Worm (Caenorhabditis elegans) whole organism, early embryonic: ENCODE measurements around the gene slt-1.

Source experiments
- B0310.2 ChIP-seq: sonication (generic microtip); optimal IDR thresholded peaks from 2 replicates; lab custom pipeline; 2016; ENCODE audit warnings: mild to moderate bottlenecking, missing genetic modification characterization, missing compliant biosample characterization
- F13C5.2 ChIP-seq: sonication (generic microtip); optimal IDR thresholded peaks from 2 replicates; lab custom pipeline; 2017; ENCODE audit warnings: mild to moderate bottlenecking, missing genetic modification characterization, inconsistent platforms, missing compliant biosample characterization
- aly-1 ChIP-seq: sonication (generic microtip); optimal IDR thresholded peaks from 2 replicates; lab custom pipeline; 2016; ENCODE audit warnings: missing genetic modification characterization, missing compliant biosample characterization
- ama-1 ChIP-seq: fragments of 150-350 bp; optimal IDR thresholded peaks from 2 replicates; lab custom pipeline; 2014
- ceh-13 ChIP-seq: fragments of 200-800 bp; sonication (Bioruptor generic); optimal IDR thresholded peaks from 2 replicates; lab custom pipeline; 2018; ENCODE audit warnings: mild to moderate bottlenecking, missing genetic modification characterization, missing compliant biosample characterization
- ceh-36 ChIP-seq: sonication (generic microtip); optimal IDR thresholded peaks from 2 replicates; lab custom pipeline; 2016; ENCODE audit warnings: missing genetic modification characterization, inconsistent platforms, missing compliant biosample characterization
- ets-7 ChIP-seq: sonication (generic microtip); optimal IDR thresholded peaks from 2 replicates; lab custom pipeline; 2016; ENCODE audit warnings: missing genotype, missing genetic modification characterization, missing compliant biosample characterization
- flt-1 ChIP-seq: fragments of 200-800 bp; sonication (Bioruptor generic); IDR thresholded peaks from 2 replicates; pipeline ENCODE4 v1.3.6; 2022; ENCODE audit warnings: missing genetic modification characterization, missing compliant biosample characterization
- hmbx-1 ChIP-seq: sonication (generic microtip); optimal IDR thresholded peaks from 2 replicates; lab custom pipeline; 2016; ENCODE audit warnings: mild to moderate bottlenecking, missing genetic modification characterization, missing compliant biosample characterization
- hmg-4 ChIP-seq: fragments of 200-800 bp; sonication (Bioruptor generic); optimal IDR thresholded peaks from 2 replicates; lab custom pipeline; 2018; ENCODE audit warnings: mild to moderate bottlenecking, missing genetic modification characterization, missing compliant biosample characterization
- hnd-1 ChIP-seq: sonication (generic microtip); optimal IDR thresholded peaks from 2 replicates; lab custom pipeline; 2016; ENCODE audit warnings: missing genetic modification characterization, missing compliant biosample characterization
- pes-1 ChIP-seq: fragments of 200-800 bp; sonication (Bioruptor generic); IDR thresholded peaks from 2 replicates; pipeline ENCODE4 v1.3.6; 2022; ENCODE audit warnings: missing genetic modification reagents, missing genetic modification characterization, missing compliant biosample characterization
- scrt-1 ChIP-seq: fragments of 200-800 bp; sonication (Bioruptor generic); IDR thresholded peaks from 2 replicates; pipeline ENCODE4 v1.3.6; 2022; ENCODE audit warnings: missing genetic modification characterization, missing compliant biosample characterization
- sea-1 ChIP-seq: fragments of 200-800 bp; sonication (Bioruptor generic); conservative IDR thresholded peaks from 2 replicates; pipeline ENCODE4 v1.3.6; 2022; ENCODE audit warnings: missing genetic modification characterization, missing compliant biosample characterization
- tbx-11 ChIP-seq: fragments of 200-800 bp; sonication (Bioruptor generic); IDR thresholded peaks from 2 replicates; pipeline ENCODE4 v1.3.6; 2022; ENCODE audit warnings: missing genetic modification characterization, missing compliant biosample characterization
- tbx-37 ChIP-seq: fragments of 200-800 bp; sonication (Bioruptor generic); conservative IDR thresholded peaks from 2 replicates; pipeline ENCODE4 v1.3.6; 2022; ENCODE audit warnings: missing genetic modification reagents, missing genetic modification characterization, missing compliant biosample characterization
- tra-4 ChIP-seq: sonication (generic microtip); optimal IDR thresholded peaks from 2 replicates; lab custom pipeline; 2017; ENCODE audit warnings: missing genetic modification characterization, missing compliant biosample characterization

The slt-1 gene

DNA sequence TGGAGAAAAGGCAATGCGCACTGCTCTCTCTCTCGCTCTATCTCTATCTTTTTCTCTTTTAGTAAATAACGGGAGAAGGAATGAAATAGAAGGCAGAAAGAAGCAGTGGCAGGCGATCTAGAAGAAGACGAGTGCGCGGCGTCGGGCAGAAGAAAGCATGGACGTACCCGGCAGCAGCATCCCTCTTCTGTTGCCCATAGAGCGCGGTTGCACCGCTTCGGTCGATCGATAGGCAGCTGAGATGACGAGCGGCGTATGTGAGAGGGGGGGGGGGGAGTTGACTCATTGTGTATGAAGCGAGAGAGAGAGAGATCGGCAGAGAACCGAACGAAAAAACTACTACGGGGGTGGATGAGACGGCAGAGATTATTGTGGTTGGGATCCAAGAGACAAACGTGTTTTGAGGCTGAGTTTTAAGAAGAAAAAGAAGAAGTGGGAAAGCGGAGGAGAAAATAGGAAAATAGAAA, 34.1 kb downstream of the slt-1 start:
- TF ChIP-seq hmg-4 (GFP tag; lab: Kevin White, UChicago) (peak; percentile 83), flt-1 (GFP tag; lab: Robert Waterston, UW) (no peak), pes-1 (GFP tag; lab: Robert Waterston, UW) (peak; percentile 56; the same call in 1 of the 2 replicates), sea-1 (peak; percentile 8; the same call in 1 of the 2 replicates), F13C5.2 (tag; lab: Kevin White, UChicago) (peak; percentile 84), scrt-1 (GFP tag; lab: Robert Waterston, UW) (0 out of 2 replicates have a peak, but pooled peaks have one; percentile 35), B0310.2 (tag; lab: Kevin White, UChicago) (peak; percentile 29), ceh-36 (tag; lab: Kevin White, UChicago) (no peak), aly-1 (tag; lab: Kevin White, UChicago) (peak; percentile 4)

DNA sequence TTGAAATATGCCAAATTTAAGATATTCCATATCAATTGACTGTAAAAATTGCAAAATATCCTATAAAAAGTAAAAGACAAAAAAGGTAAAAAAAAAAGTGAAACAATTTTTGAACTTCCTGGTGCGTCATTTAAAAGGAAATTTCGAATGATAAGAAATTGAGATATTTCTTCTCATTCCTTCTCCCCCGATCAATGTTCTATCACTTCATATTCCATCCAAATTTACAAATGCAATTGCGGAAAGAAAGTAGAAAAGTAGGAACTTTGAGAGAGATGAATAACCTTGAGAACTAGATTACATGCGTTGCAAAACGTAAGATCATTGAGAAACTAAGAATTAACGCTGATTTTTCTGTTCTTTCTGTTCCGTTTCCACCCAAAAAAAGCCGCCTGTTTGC, 35.5 kb downstream of the slt-1 start:
- no peak for TF ChIP-seq hmg-4 (GFP tag; lab: Kevin White, UChicago)
- TF ChIP-seq sea-1: no peak
- TF ChIP-seq tbx-11 (GFP tag; lab: Robert Waterston, UW): no peak
- no peak for TF ChIP-seq tra-4 (tag; lab: Kevin White, UChicago)
- TF ChIP-seq B0310.2 (tag; lab: Kevin White, UChicago): no peak
- TF ChIP-seq pes-1 (GFP tag; lab: Robert Waterston, UW): no peak
- TF ChIP-seq ceh-36 (tag; lab: Kevin White, UChicago): no peak
- TF ChIP-seq hnd-1 (tag; lab: Kevin White, UChicago): no peak
- TF ChIP-seq ama-1 (lab: Kevin White, UChicago): no peak
- TF ChIP-seq F13C5.2 (tag; lab: Kevin White, UChicago): no peak
- no peak for TF ChIP-seq ets-7
- TF ChIP-seq aly-1 (tag; lab: Kevin White, UChicago): no peak

DNA sequence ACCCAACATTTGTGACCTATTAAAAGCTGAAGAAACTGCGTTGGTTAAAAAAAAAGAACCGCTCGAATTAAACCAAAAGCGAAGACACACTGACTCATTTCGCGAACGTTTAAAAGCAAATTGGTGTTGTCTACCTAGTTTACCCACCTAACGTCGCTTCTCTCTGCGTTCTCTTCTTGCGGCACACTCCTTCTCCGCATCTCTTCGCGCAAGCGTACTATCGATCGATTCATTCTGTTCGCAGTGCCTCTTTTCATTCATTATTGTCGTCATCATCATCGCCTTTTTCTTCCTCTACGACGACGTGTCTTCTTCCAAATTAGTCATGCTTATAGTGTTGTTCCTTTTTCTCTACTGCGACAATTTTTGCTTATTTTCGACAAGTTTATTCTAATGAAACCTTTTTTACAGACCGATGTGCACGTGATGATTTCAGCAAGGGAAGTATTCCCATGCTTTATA, 37.1 kb downstream of the slt-1 start, which contains the start of gene atrn-1:
atrn-1 (plus strand) TSS at position 412 of the 462 bp plus-strand sequence.
- TF ChIP-seq tbx-11 (GFP tag; lab: Robert Waterston, UW): no peak
- no peak for TF ChIP-seq flt-1 (GFP tag; lab: Robert Waterston, UW)
- no peak for TF ChIP-seq F13C5.2 (tag; lab: Kevin White, UChicago)
- TF ChIP-seq sea-1: no peak
- TF ChIP-seq ceh-36 (tag; lab: Kevin White, UChicago): no peak
- TF ChIP-seq B0310.2 (tag; lab: Kevin White, UChicago): no peak
- TF ChIP-seq tra-4 (tag; lab: Kevin White, UChicago): no peak
- no peak for TF ChIP-seq aly-1 (tag; lab: Kevin White, UChicago)
- TF ChIP-seq hmg-4 (GFP tag; lab: Kevin White, UChicago): no peak
- no peak for TF ChIP-seq hmbx-1
- TF ChIP-seq hnd-1 (tag; lab: Kevin White, UChicago): no peak
- TF ChIP-seq scrt-1 (GFP tag; lab: Robert Waterston, UW): no peak
- TF ChIP-seq ets-7: no peak
- TF ChIP-seq ama-1 (lab: Kevin White, UChicago): no peak

DNA sequence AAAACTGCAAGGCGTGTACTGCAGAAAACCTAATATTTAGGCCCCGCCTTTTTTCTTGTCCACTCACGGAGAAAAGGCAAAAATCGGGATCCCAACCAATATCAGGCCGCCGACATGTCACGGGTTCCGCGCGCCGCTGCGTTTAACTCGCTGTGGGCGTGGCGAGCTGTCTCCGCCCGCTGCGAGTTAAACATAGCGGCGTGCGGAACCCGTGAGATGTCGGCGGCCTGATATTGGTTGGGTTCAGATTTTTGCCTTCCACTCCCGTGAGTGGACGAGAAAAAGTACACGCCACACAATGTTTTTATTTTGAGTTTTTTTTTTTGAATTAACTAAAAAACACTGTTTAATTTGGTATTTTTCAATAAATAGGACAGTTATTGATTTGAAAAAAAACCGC, 41.3 kb downstream of the slt-1 start:
- TF ChIP-seq F13C5.2 (tag; lab: Kevin White, UChicago) (no peak), ceh-13 (GFP tag; lab: Kevin White, UChicago) (no peak), aly-1 (tag; lab: Kevin White, UChicago) (no peak), ama-1 (lab: Kevin White, UChicago) (no peak), hnd-1 (tag; lab: Kevin White, UChicago) (no peak), scrt-1 (GFP tag; lab: Robert Waterston, UW) (no peak), B0310.2 (tag; lab: Kevin White, UChicago) (no peak), ceh-36 (tag; lab: Kevin White, UChicago) (no peak), pes-1 (GFP tag; lab: Robert Waterston, UW) (no peak), tra-4 (tag; lab: Kevin White, UChicago) (no peak), tbx-11 (GFP tag; lab: Robert Waterston, UW) (no peak), hmbx-1 (no peak), flt-1 (GFP tag; lab: Robert Waterston, UW) (no peak)

DNA sequence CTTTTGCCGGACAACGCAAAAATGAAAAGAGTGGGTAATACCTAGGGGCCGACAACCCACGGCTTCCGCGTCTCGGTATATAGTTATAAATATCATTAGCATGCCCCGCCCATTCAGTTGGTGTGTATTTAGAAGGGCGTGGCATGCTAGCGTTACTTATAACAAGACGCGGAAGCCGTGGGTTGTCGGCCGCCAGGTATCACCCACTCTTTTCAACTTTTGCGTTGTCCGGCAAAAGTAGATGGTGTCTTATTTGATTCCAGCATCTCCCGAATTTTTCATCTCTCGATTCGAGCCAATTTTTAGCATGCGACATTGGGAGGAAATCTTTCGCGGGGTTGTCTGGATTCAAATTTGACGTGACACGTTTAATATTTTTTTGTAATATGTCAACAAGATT, 43.7 kb downstream of the slt-1 start:
- TF ChIP-seq F13C5.2 (tag; lab: Kevin White, UChicago) (no peak), tbx-37 (GFP tag; lab: Robert Waterston, UW) (no peak), ama-1 (lab: Kevin White, UChicago) (no peak), hmbx-1 (no peak), pes-1 (GFP tag; lab: Robert Waterston, UW) (no peak), aly-1 (tag; lab: Kevin White, UChicago) (no peak), flt-1 (GFP tag; lab: Robert Waterston, UW) (no peak)

DNA sequence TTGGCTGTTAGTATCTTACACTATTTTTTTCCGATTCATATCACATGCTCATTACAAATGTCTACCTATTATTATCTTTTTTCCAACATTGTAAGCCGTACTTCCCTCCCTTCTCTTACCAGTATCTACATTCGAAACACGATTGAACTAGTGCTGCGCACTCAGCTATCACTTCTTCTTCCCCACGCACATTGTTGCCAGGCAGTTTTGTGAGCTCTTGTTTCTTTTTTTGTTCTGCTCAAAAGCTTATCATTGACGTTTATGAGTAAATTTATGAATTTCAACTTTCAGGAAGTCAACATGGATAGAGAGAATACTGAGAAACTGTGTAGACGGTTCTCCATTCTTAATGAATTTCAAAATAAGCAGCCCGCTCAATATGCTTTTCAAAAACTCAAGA, 47.0 kb downstream of the slt-1 start, which contains the start of gene F33C8.2:
F33C8.2 (plus strand) TSS at position 301 of the 400 bp plus-strand sequence.
- TF ChIP-seq pes-1 (GFP tag; lab: Robert Waterston, UW) (no peak), sea-1 (no peak), tbx-37 (GFP tag; lab: Robert Waterston, UW) (no peak), hmg-4 (GFP tag; lab: Kevin White, UChicago) (no peak), hnd-1 (tag; lab: Kevin White, UChicago) (no peak), tra-4 (tag; lab: Kevin White, UChicago) (no peak), ceh-13 (GFP tag; lab: Kevin White, UChicago) (no peak), ets-7 (no peak), aly-1 (tag; lab: Kevin White, UChicago) (no peak), B0310.2 (tag; lab: Kevin White, UChicago) (no peak), ceh-36 (tag; lab: Kevin White, UChicago) (no peak), F13C5.2 (tag; lab: Kevin White, UChicago) (no peak), ama-1 (lab: Kevin White, UChicago) (no peak), hmbx-1 (no peak)

DNA sequence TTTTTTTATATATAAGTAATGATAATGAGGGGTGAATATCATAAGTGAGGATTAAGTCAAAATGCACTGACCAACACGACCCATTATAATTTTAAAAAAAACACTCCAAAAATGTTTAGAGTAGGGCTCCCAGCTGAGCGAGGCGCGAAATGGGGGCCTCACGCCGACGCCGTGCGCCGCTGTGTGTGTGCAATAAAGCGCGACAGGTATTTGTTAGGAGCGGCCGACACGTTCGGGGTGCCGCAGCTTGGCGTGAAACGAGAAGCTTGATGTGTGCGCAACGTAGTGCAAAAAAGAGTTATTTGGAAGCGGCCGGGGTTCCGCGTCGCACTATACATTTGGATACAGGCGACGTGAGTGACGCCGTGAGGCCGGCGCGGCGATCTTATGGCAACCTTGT, 50.8 kb downstream of the slt-1 start:
- TF ChIP-seq tra-4 (tag; lab: Kevin White, UChicago): no peak
- TF ChIP-seq hmbx-1: no peak
- TF ChIP-seq hnd-1 (tag; lab: Kevin White, UChicago): no peak
